Worm (Caenorhabditis elegans) whole organism, L1 larva: ENCODE data around the gene F53G2.3.

Experiments used
- C16A3.4 ChIP-seq: fragments of 150-350 bp; optimal IDR thresholded peaks from 2 replicates; lab custom pipeline; 2014; ENCODE audit warnings: missing biosample characterization, missing genetic modification characterization
- C34B4.2 ChIP-seq: sonication (generic microtip); optimal IDR thresholded peaks from 2 replicates; lab custom pipeline; 2017; ENCODE audit warnings: mild to moderate bottlenecking, missing genetic modification characterization, missing compliant biosample characterization
- F16B12.6 ChIP-seq: fragments of 150-350 bp; optimal IDR thresholded peaks from 2 replicates; lab custom pipeline; 2014; ENCODE audit warnings: missing biosample characterization, missing genetic modification characterization
- Y116A8C.19 ChIP-seq: sonication (generic microtip); optimal IDR thresholded peaks from 2 replicates; lab custom pipeline; 2016; ENCODE audit warnings: missing compliant biosample characterization, missing genetic modification characterization, borderline replicate concordance
- alr-1 ChIP-seq: fragments of 200-800 bp; sonication (Bioruptor generic); optimal IDR thresholded peaks from 2 replicates; lab custom pipeline; 2018; ENCODE audit warnings: borderline replicate concordance, mild to moderate bottlenecking, missing genetic modification characterization, missing compliant biosample characterization
- ama-1 ChIP-seq: fragments of 150-350 bp; optimal IDR thresholded peaks from 2 replicates; lab custom pipeline; 2014
- ceh-63 ChIP-seq: fragments of 200-800 bp; sonication (Bioruptor generic); optimal IDR thresholded peaks from 2 replicates; lab custom pipeline; 2018; ENCODE audit warnings: mild to moderate bottlenecking, missing genetic modification characterization, missing compliant biosample characterization
- ceh-82 ChIP-seq, 3 experiments: fragments of 150-350 bp in 1 of 3; sonication (generic microtip) in 2 of 3; optimal IDR thresholded peaks; 2 replicates each; lab custom pipeline; 2014 to 2017; ENCODE audit warnings: missing biosample characterization in 3 of 3, missing genetic modification characterization in 3 of 3
- ceh-88 ChIP-seq: fragments of 200-800 bp; sonication (Bioruptor generic); IDR thresholded peaks from 2 replicates; pipeline ENCODE4 v1.3.6; 2022; ENCODE audit warnings: missing genetic modification characterization, missing compliant biosample characterization
- dpl-1 ChIP-seq, 3 experiments: fragments of 150-350 bp in 2 of 3; sonication (generic microtip) in 1 of 3; optimal IDR thresholded peaks; 2 replicates each; lab custom pipeline; 2014 to 2017; ENCODE audit warnings: missing biosample characterization in 3 of 3, missing genetic modification characterization in 3 of 3, missing genetic modification reagents in 3 of 3
- efl-1 ChIP-seq, 4 experiments: fragments of 150-350 bp; optimal IDR thresholded peaks in 3 of 4; peaks in 1 of 4; 1 replicate in 1 of 4; 2 replicates in 3 of 4; lab custom pipeline; 2014; ENCODE audit warnings: missing biosample characterization in 2 of 4, missing genetic modification characterization in 2 of 4, missing genetic modification reagents in 2 of 4
- egl-27 ChIP-seq, 2 experiments: fragments of 150-350 bp in 1 of 2; sonication (generic microtip); optimal IDR thresholded peaks; 3 replicates each; lab custom pipeline; 2017 to 2018; ENCODE audit warnings: missing biosample characterization in 2 of 2, missing genetic modification characterization in 2 of 2, missing genetic modification reagents in 2 of 2
- elt-2 ChIP-seq: sonication (generic microtip); optimal IDR thresholded peaks from 2 replicates; lab custom pipeline; 2016; ENCODE audit warnings: missing genetic modification characterization, mild to moderate bottlenecking, inconsistent platforms, missing compliant biosample characterization, missing genetic modification reagents
- fkh-10 ChIP-seq: sonication (generic microtip); optimal IDR thresholded peaks from 2 replicates; lab custom pipeline; 2017; ENCODE audit warnings: missing biosample characterization, missing genetic modification reagents, missing genetic modification characterization
- fkh-4 ChIP-seq: sonication (generic microtip); optimal IDR thresholded peaks from 2 replicates; lab custom pipeline; 2016; ENCODE audit warnings: missing compliant biosample characterization, missing genetic modification characterization, borderline replicate concordance
- fos-1 ChIP-seq: fragments of 150-350 bp; optimal IDR thresholded peaks from 2 replicates; lab custom pipeline; 2014; ENCODE audit warnings: missing biosample characterization, missing genetic modification characterization
- hlh-17 ChIP-seq: fragments of 200-800 bp; sonication (Bioruptor generic); optimal IDR thresholded peaks from 2 replicates; lab custom pipeline; 2018; ENCODE audit warnings: missing genetic modification characterization, mild to moderate bottlenecking, missing compliant biosample characterization, moderate library complexity, borderline replicate concordance
- hlh-4 ChIP-seq: sonication (generic microtip); optimal IDR thresholded peaks from 2 replicates; lab custom pipeline; 2016; ENCODE audit warnings: mild to moderate bottlenecking, missing genetic modification characterization, missing compliant biosample characterization
- hpl-2 ChIP-seq: fragments of 150-350 bp; optimal IDR thresholded peaks from 2 replicates; lab custom pipeline; 2014; ENCODE audit warnings: missing biosample characterization, missing genetic modification reagents, missing genetic modification characterization
- lin-13 ChIP-seq: fragments of 150-350 bp; optimal IDR thresholded peaks from 2 replicates; lab custom pipeline; 2014; ENCODE audit warnings: missing biosample characterization, missing genetic modification reagents, missing genetic modification characterization
- lin-14 ChIP-seq: fragments of 200-800 bp; sonication (Bioruptor generic); optimal IDR thresholded peaks from 2 replicates; lab custom pipeline; 2018; ENCODE audit warnings: mild to moderate bottlenecking, missing genetic modification characterization, moderate library complexity, missing compliant biosample characterization
- lin-15B ChIP-seq: fragments of 150-350 bp; sonication (generic microtip); optimal IDR thresholded peaks from 3 replicates; lab custom pipeline; 2014; ENCODE audit warnings: missing biosample characterization, missing genetic modification characterization
- lin-35 ChIP-seq, 2 experiments: fragments of 150-350 bp; optimal IDR thresholded peaks; 2 replicates each; lab custom pipeline; 2014; ENCODE audit warnings: missing biosample characterization in 2 of 2, missing genetic modification characterization in 2 of 2, missing genetic modification reagents in 2 of 2
- lin-39 ChIP-seq: fragments of 150-350 bp; optimal IDR thresholded peaks from 2 replicates; lab custom pipeline; 2014; ENCODE audit warnings: missing biosample characterization, missing genetic modification reagents, missing genetic modification characterization
- lsy-2 ChIP-seq, 2 experiments: fragments of 150-350 bp; optimal IDR thresholded peaks; 2 replicates each; lab custom pipeline; 2014; ENCODE audit warnings: missing biosample characterization in 2 of 2, missing genetic modification characterization in 2 of 2
- mdl-1 ChIP-seq, 2 experiments: fragments of 150-350 bp; optimal IDR thresholded peaks; 2 replicates each; lab custom pipeline; 2014 to 2017; ENCODE audit warnings: missing biosample characterization in 2 of 2, missing genetic modification characterization in 2 of 2, inconsistent platforms in 1 of 2
- mef-2 ChIP-seq: fragments of 150-350 bp; optimal IDR thresholded peaks from 2 replicates; lab custom pipeline; 2014; ENCODE audit warnings: missing biosample characterization, missing genetic modification characterization
- nhr-12 ChIP-seq: sonication (generic microtip); optimal IDR thresholded peaks from 2 replicates; lab custom pipeline; 2017; ENCODE audit warnings: missing biosample characterization, missing genetic modification characterization
- nhr-19 ChIP-seq: fragments of 200-800 bp; sonication (Bioruptor generic); conservative IDR thresholded peaks from 2 replicates; pipeline ENCODE4 v1.3.6; 2022; ENCODE audit warnings: missing genetic modification characterization, missing compliant biosample characterization
- nhr-28 ChIP-seq: fragments of 150-350 bp; optimal IDR thresholded peaks from 2 replicates; lab custom pipeline; 2014; ENCODE audit warnings: missing biosample characterization, missing genetic modification characterization
- nhr-71 ChIP-seq: sonication (generic microtip); optimal IDR thresholded peaks from 2 replicates; lab custom pipeline; 2016; ENCODE audit warnings: mild to moderate bottlenecking, missing genetic modification characterization, moderate library complexity, missing compliant biosample characterization
- nhr-76 ChIP-seq: sonication (generic microtip); optimal IDR thresholded peaks from 2 replicates; lab custom pipeline; 2017; ENCODE audit warnings: missing biosample characterization, missing genetic modification characterization
- pax-3 ChIP-seq: fragments of 200-800 bp; sonication (Bioruptor generic); optimal IDR thresholded peaks from 2 replicates; lab custom pipeline; 2018; ENCODE audit warnings: mild to moderate bottlenecking, missing genetic modification characterization, moderate library complexity, missing compliant biosample characterization
- pqm-1 ChIP-seq: sonication (generic microtip); optimal IDR thresholded peaks from 3 replicates; lab custom pipeline; 2017; ENCODE audit warnings: missing biosample characterization, missing genetic modification characterization
- skn-1 ChIP-seq: fragments of 150-350 bp; optimal IDR thresholded peaks from 2 replicates; lab custom pipeline; 2014; ENCODE audit warnings: missing biosample characterization, missing genetic modification characterization
- snu-23 ChIP-seq: sonication (generic microtip); optimal IDR thresholded peaks from 2 replicates; lab custom pipeline; 2016; ENCODE audit warnings: missing genetic modification characterization, missing compliant biosample characterization
- sox-4 ChIP-seq: sonication (generic microtip); optimal IDR thresholded peaks from 2 replicates; lab custom pipeline; 2016; ENCODE audit warnings: missing genetic modification characterization, missing compliant biosample characterization
- sup-37 ChIP-seq: fragments of 200-800 bp; sonication (Bioruptor generic); optimal IDR thresholded peaks from 2 replicates; lab custom pipeline; 2018; ENCODE audit warnings: mild to moderate bottlenecking, missing genetic modification characterization, missing compliant biosample characterization
- tlp-1 ChIP-seq: fragments of 150-350 bp; optimal IDR thresholded peaks from 2 replicates; lab custom pipeline; 2014; ENCODE audit warnings: missing biosample characterization, missing genetic modification characterization
- unc-130 ChIP-seq: fragments of 150-350 bp; optimal IDR thresholded peaks from 2 replicates; lab custom pipeline; 2017; ENCODE audit warnings: missing biosample characterization, missing genetic modification characterization, inconsistent platforms
- unc-62 ChIP-seq: fragments of 150-350 bp; optimal IDR thresholded peaks from 2 replicates; lab custom pipeline; 2014; ENCODE audit warnings: missing biosample characterization, missing genetic modification reagents, missing genetic modification characterization
- unc-98 ChIP-seq: fragments of 200-800 bp; sonication (Bioruptor generic); IDR thresholded peaks from 2 replicates; pipeline ENCODE4 v1.3.6; 2022; ENCODE audit warnings: missing genetic modification characterization, missing compliant biosample characterization
- vab-15 ChIP-seq: sonication (generic microtip); optimal IDR thresholded peaks from 2 replicates; lab custom pipeline; 2017; ENCODE audit warnings: missing genotype, mild to moderate bottlenecking, missing genetic modification characterization, missing compliant biosample characterization
- xbp-1 ChIP-seq: sonication (generic microtip); optimal IDR thresholded peaks from 2 replicates; lab custom pipeline; 2016; ENCODE audit warnings: missing genetic modification characterization, missing compliant biosample characterization
- zag-1 ChIP-seq: fragments of 150-350 bp; optimal IDR thresholded peaks from 2 replicates; lab custom pipeline; 2014; ENCODE audit warnings: missing biosample characterization, missing genetic modification characterization
- ztf-4 ChIP-seq: fragments of 150-350 bp; optimal IDR thresholded peaks from 2 replicates; lab custom pipeline; 2014; ENCODE audit warnings: missing biosample characterization, missing genetic modification characterization

Gene F53G2.3

DNA sequence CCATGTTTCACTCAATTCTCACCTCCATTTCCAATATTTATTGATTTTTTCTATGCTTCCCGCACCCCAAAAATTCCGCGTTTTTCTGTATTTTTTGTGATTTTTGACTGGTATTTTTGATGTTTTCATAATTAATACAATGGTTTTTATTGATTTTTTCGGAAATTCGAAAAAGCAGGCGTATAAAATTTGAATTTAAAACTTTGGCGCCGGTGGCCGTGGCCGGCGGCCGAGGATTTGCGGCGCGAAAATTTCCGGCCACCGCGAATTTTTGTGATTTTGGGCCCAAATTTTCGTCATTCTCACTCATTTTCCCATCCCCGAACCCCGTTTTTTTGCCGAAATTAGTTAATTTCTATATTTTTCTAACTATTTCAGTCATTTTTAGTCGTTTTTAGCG lies 29.2 kb upstream of the F53G2.3 start (continued):
- TF ChIP-seq nhr-19 (GFP tag; lab: Robert Waterston, UW) (peak; percentile 70), ceh-63 (GFP tag; lab: Kevin White, UChicago) (no peak), vab-15 (tag; lab: Kevin White, UChicago) (no peak), ceh-88 (GFP tag; lab: Robert Waterston, UW) (no peak), fos-1 (tag; lab: Kevin White, UChicago) (no peak), hpl-2 (GFP tag; lab: Kevin White, UChicago) (no peak), mdl-1 (tag; optimal IDR thresholded peaks at IDR 0.05; lab: Kevin White, UChicago) (no peak), hlh-4 (tag; lab: Kevin White, UChicago) (no peak), tlp-1 (no peak), nhr-76 (tag; lab: Kevin White, UChicago) (no peak), pax-3 (peak; percentile 67), hlh-17 (no peak), unc-130 (tag; lab: Kevin White, UChicago) (no peak), sup-37 (GFP tag; lab: Kevin White, UChicago) (no peak), dpl-1 (GFP tag; optimal IDR thresholded peaks at IDR 0.05; lab: Kevin White, UChicago) (peak; percentile 83 to 89 (median 84)), fkh-10 (GFP tag; lab: Kevin White, UChicago) (no peak), sox-4 (tag; lab: Kevin White, UChicago) (peak; percentile 19), fkh-4 (tag; lab: Kevin White, UChicago) (peak; percentile 38), zag-1 (tag; lab: Kevin White, UChicago) (no peak), lin-15B (tag; lab: Kevin White, UChicago) (peak; percentile 22), nhr-28 (no peak), Y116A8C.19 (tag; lab: Kevin White, UChicago) (no peak), lin-13 (GFP tag; lab: Kevin White, UChicago) (peak; percentile 27), lin-14 (GFP tag; lab: Kevin White, UChicago) (peak; percentile 46), alr-1 (no peak), ztf-4 (no peak), lin-39 (no peak), xbp-1 (peak; percentile 49), ceh-82 (tag; optimal IDR thresholded peaks at IDR 0.05; lab: Kevin White, UChicago) (peak in 2 of 3 experiments; percentile 24 to 31), lin-35 (GFP tag; optimal IDR thresholded peaks at IDR 0.05; lab: Kevin White, UChicago) (peak; percentile 88 to 89), ama-1 (lab: Kevin White, UChicago) (no peak), F16B12.6 (tag; lab: Kevin White, UChicago) (no peak), nhr-71 (tag; lab: Kevin White, UChicago) (peak; percentile 74), unc-98 (GFP tag; lab: Robert Waterston, UW) (peak; percentile 59; the same call in 1 of the 2 replicates), unc-62 (GFP tag; lab: Kevin White, UChicago) (no peak), pqm-1 (tag; lab: Kevin White, UChicago) (no peak), nhr-12 (tag; lab: Kevin White, UChicago) (no peak), egl-27 (tag; optimal IDR thresholded peaks at IDR 0.05; lab: Kevin White, UChicago) (no peak), C16A3.4 (tag; lab: Kevin White, UChicago) (no peak), skn-1 (tag; lab: Kevin White, UChicago) (peak; percentile 5), lsy-2 (tag; optimal IDR thresholded peaks at IDR 0.05; lab: Kevin White, UChicago) (peak; percentile 48 to 53), C34B4.2 (tag; lab: Kevin White, UChicago) (no peak), snu-23 (GFP tag; lab: Kevin White, UChicago) (peak; percentile 58)

DNA sequence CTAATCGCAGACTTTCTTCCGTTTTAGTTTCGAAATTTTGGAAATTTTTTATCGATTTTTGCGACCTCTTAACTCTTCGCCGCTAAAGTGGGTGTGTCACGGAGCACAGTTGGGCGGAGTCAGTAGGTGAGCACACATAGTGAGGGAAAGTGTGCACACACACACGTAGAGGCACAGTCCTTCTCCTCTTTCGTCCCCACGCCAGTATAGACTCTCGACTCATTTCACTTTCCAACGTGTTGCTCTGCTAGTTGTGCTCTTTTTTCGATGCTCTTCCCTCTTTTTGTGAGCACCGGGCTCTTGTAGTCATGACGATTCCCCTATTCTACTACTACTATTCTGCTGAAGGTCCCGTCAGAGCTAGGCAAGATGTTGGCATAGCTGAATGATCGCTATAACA lies 27.7 kb upstream of the F53G2.3 start:
- TF ChIP-seq xbp-1 (no peak), lsy-2 (tag; optimal IDR thresholded peaks at IDR 0.05; lab: Kevin White, UChicago) (peak in 1 of 2 experiments; percentile 7), fkh-10 (GFP tag; lab: Kevin White, UChicago) (no peak), ceh-82 (tag; optimal IDR thresholded peaks at IDR 0.05; lab: Kevin White, UChicago) (no peak), efl-1 (optimal IDR thresholded peaks at IDR 0.05; lab: Kevin White, UChicago) (no peak), efl-1 (GFP tag; optimal IDR thresholded peaks at IDR 0.05 in 1 of 2; lab: Kevin White, UChicago) (peak in 1 of 2 experiments; percentile 94), lin-35 (GFP tag; optimal IDR thresholded peaks at IDR 0.05; lab: Kevin White, UChicago) (peak in 1 of 2 experiments; percentile 28), nhr-28 (no peak), ceh-63 (GFP tag; lab: Kevin White, UChicago) (no peak), mef-2 (no peak), elt-2 (tag; lab: Kevin White, UChicago) (peak; percentile 20)
